Worm (Caenorhabditis elegans) whole organism, young adult: Measurements from ENCODE around the gene F35G12.7.

ENCODE experiments used
- B0019.2 ChIP-seq: fragments of 200-800 bp; sonication (Bioruptor generic); conservative IDR thresholded peaks from 2 replicates; pipeline ENCODE4 v1.3.6; 2022; ENCODE audit warnings: missing genetic modification reagents, missing genetic modification characterization, missing compliant biosample characterization
- B0035.1 ChIP-seq: sonication (generic microtip); optimal IDR thresholded peaks from 2 replicates; lab custom pipeline; 2016; ENCODE audit warnings: missing genetic modification characterization, mild to moderate bottlenecking, missing compliant biosample characterization, missing genotype, missing genetic modification reagents
- B0336.3 ChIP-seq: fragments of 200-800 bp; sonication (Bioruptor generic); IDR thresholded peaks from 2 replicates; pipeline ENCODE4 v1.3.6; 2022; ENCODE audit warnings: missing genetic modification characterization, missing compliant biosample characterization
- C17E4.6 ChIP-seq: fragments of 200-800 bp; sonication (Bioruptor generic); IDR thresholded peaks from 2 replicates; pipeline ENCODE4 v1.3.6; 2022; ENCODE audit warnings: missing genetic modification reagents, missing genetic modification characterization, missing compliant biosample characterization
- F52B5.7 ChIP-seq: sonication (generic microtip); optimal IDR thresholded peaks from 2 replicates; lab custom pipeline; 2016; ENCODE audit warnings: mild to moderate bottlenecking, missing genetic modification characterization, missing compliant biosample characterization
- F57A8.1 ChIP-seq: fragments of 200-800 bp; sonication (Bioruptor generic); optimal IDR thresholded peaks from 2 replicates; lab custom pipeline; 2018; ENCODE audit warnings: mild to moderate bottlenecking, missing genetic modification characterization, moderate library complexity, missing compliant biosample characterization
- K11D2.4 ChIP-seq: fragments of 200-800 bp; sonication (Bioruptor generic); IDR thresholded peaks from 2 replicates; pipeline ENCODE4 v1.3.6; 2022; ENCODE audit warnings: missing genetic modification reagents, missing genetic modification characterization, missing compliant biosample characterization
- Y53G8AR.9 ChIP-seq: fragments of 200-800 bp; sonication (Bioruptor generic); conservative IDR thresholded peaks from 2 replicates; pipeline ENCODE4 v1.3.6; 2022; ENCODE audit warnings: missing genetic modification reagents, missing genetic modification characterization, missing compliant biosample characterization
- Y56A3A.18 ChIP-seq: fragments of 200-800 bp; sonication (Bioruptor generic); IDR thresholded peaks from 2 replicates; pipeline ENCODE4 v1.3.6; 2022; ENCODE audit warnings: missing genetic modification reagents, missing genetic modification characterization, missing compliant biosample characterization
- Y79H2A.3 ChIP-seq: fragments of 200-800 bp; sonication (Bioruptor generic); conservative IDR thresholded peaks from 2 replicates; pipeline ENCODE4 v1.3.6; 2022; ENCODE audit warnings: missing genetic modification reagents, missing genetic modification characterization, missing compliant biosample characterization
- akir-1 ChIP-seq: fragments of 200-800 bp; sonication (Bioruptor generic); optimal IDR thresholded peaks from 2 replicates; lab custom pipeline; 2018; ENCODE audit warnings: mild to moderate bottlenecking, missing genetic modification characterization, moderate library complexity, missing compliant biosample characterization
- ama-1 ChIP-seq, 3 experiments: fragments of 150-350 bp in 1 of 3; sonication (generic microtip) in 2 of 3; optimal IDR thresholded peaks; 2 replicates each; lab custom pipeline; 2014 to 2018; ENCODE audit warnings: missing biosample characterization in 2 of 3, missing genetic modification characterization in 2 of 3, missing genetic modification reagents in 2 of 3
- attf-3 ChIP-seq: fragments of 200-800 bp; sonication (Bioruptor generic); conservative IDR thresholded peaks from 2 replicates; pipeline ENCODE4 v1.3.6; 2022; ENCODE audit warnings: missing genetic modification reagents, missing genetic modification characterization, missing compliant biosample characterization
- attf-5 ChIP-seq: fragments of 200-800 bp; sonication (Bioruptor generic); optimal IDR thresholded peaks from 2 replicates; lab custom pipeline; 2018; ENCODE audit warnings: mild to moderate bottlenecking, missing genetic modification characterization, missing compliant biosample characterization
- cebp-2 ChIP-seq: fragments of 200-800 bp; sonication (Bioruptor generic); IDR thresholded peaks from 2 replicates; pipeline ENCODE4 v1.3.6; 2022; ENCODE audit warnings: missing genetic modification characterization, missing compliant biosample characterization
- ceh-100 ChIP-seq: fragments of 200-800 bp; sonication (Bioruptor generic); IDR thresholded peaks from 2 replicates; pipeline ENCODE4 v1.3.6; 2022; ENCODE audit warnings: missing genetic modification reagents, missing genetic modification characterization, missing compliant biosample characterization
- ceh-40 ChIP-seq: fragments of 200-800 bp; sonication (Bioruptor generic); IDR thresholded peaks from 2 replicates; pipeline ENCODE4 v1.3.6; 2022; ENCODE audit warnings: missing genetic modification characterization, missing compliant biosample characterization
- ceh-58 ChIP-seq: fragments of 200-800 bp; sonication (Bioruptor generic); IDR thresholded peaks from 2 replicates; pipeline ENCODE4 v1.3.6; 2022; ENCODE audit warnings: missing genetic modification characterization, missing compliant biosample characterization
- ceh-79 ChIP-seq: sonication (generic microtip); optimal IDR thresholded peaks from 2 replicates; lab custom pipeline; 2017; ENCODE audit warnings: mild to moderate bottlenecking, missing genetic modification characterization, missing compliant biosample characterization
- die-1 ChIP-seq: sonication (generic microtip); optimal IDR thresholded peaks from 2 replicates; lab custom pipeline; 2016; ENCODE audit warnings: missing genotype, mild to moderate bottlenecking, missing genetic modification characterization, missing compliant biosample characterization
- egl-44 ChIP-seq: fragments of 200-800 bp; sonication (Bioruptor generic); IDR thresholded peaks from 2 replicates; pipeline ENCODE4 v1.3.6; 2022; ENCODE audit warnings: missing genetic modification reagents, missing genetic modification characterization, missing compliant biosample characterization
- egrh-3 ChIP-seq: fragments of 200-800 bp; sonication (Bioruptor generic); IDR thresholded peaks from 2 replicates; pipeline ENCODE4 v1.3.6; 2022; ENCODE audit warnings: missing genetic modification reagents, missing genetic modification characterization, missing compliant biosample characterization
- fkh-3 ChIP-seq: sonication (generic microtip); optimal IDR thresholded peaks from 2 replicates; lab custom pipeline; 2016; ENCODE audit warnings: mild to moderate bottlenecking, missing genetic modification characterization, missing compliant biosample characterization
- him-1 ChIP-seq: sonication (generic microtip); optimal IDR thresholded peaks from 2 replicates; lab custom pipeline; 2016; ENCODE audit warnings: missing genotype, missing genetic modification reagents, missing genetic modification characterization, missing compliant biosample characterization
- hmg-1.2 ChIP-seq: fragments of 200-800 bp; sonication (Bioruptor generic); IDR thresholded peaks from 2 replicates; pipeline ENCODE4 v1.3.6; 2022; ENCODE audit warnings: missing genetic modification reagents, missing genetic modification characterization, missing compliant biosample characterization
- hsf-1 ChIP-seq: fragments of 200-800 bp; sonication (Bioruptor generic); IDR thresholded peaks from 2 replicates; pipeline ENCODE4 v1.3.6; 2022; ENCODE audit warnings: missing genetic modification reagents, missing genetic modification characterization, missing compliant biosample characterization
- lag-1 ChIP-seq: fragments of 200-800 bp; sonication (Bioruptor generic); IDR thresholded peaks from 2 replicates; pipeline ENCODE4 v1.3.6; 2022; ENCODE audit warnings: missing genetic modification reagents, missing genetic modification characterization, missing compliant biosample characterization
- lin-26 ChIP-seq: fragments of 200-800 bp; sonication (Bioruptor generic); IDR thresholded peaks from 2 replicates; pipeline ENCODE4 v1.3.6; 2022; ENCODE audit warnings: missing genetic modification reagents, missing genetic modification characterization, missing compliant biosample characterization
- lin-35 ChIP-seq, 3 experiments: fragments of 150-350 bp in 2 of 3; sonication (generic microtip) in 1 of 3; optimal IDR thresholded peaks; 2 replicates each; lab custom pipeline; 2014 to 2018; ENCODE audit warnings: missing biosample characterization in 3 of 3, missing genetic modification characterization in 3 of 3, missing genetic modification reagents in 3 of 3
- lin-54 ChIP-seq: fragments of 200-800 bp; sonication (Bioruptor generic); optimal IDR thresholded peaks from 2 replicates; lab custom pipeline; 2018; ENCODE audit warnings: mild to moderate bottlenecking, missing genetic modification characterization, missing compliant biosample characterization
- madf-10 ChIP-seq: sonication (generic microtip); optimal IDR thresholded peaks from 2 replicates; lab custom pipeline; 2016; ENCODE audit warnings: mild to moderate bottlenecking, missing genetic modification characterization, missing compliant biosample characterization
- nfya-1 ChIP-seq: sonication (generic microtip); optimal IDR thresholded peaks from 2 replicates; lab custom pipeline; 2017; ENCODE audit warnings: antibody characterized with exemption, missing compliant biosample characterization, missing genetic modification characterization, borderline replicate concordance; ENCODE audit not compliant: insufficient read depth
- nfyb-1 ChIP-seq: fragments of 200-800 bp; sonication (Bioruptor generic); IDR thresholded peaks from 2 replicates; pipeline ENCODE4 v1.3.6; 2022; ENCODE audit warnings: missing genetic modification reagents, missing genetic modification characterization, missing compliant biosample characterization
- nhr-179 ChIP-seq: sonication (generic microtip); optimal IDR thresholded peaks from 2 replicates; lab custom pipeline; 2016; ENCODE audit warnings: mild to moderate bottlenecking, missing genetic modification characterization, missing compliant biosample characterization
- nhr-27 ChIP-seq: fragments of 200-800 bp; sonication (Bioruptor generic); optimal IDR thresholded peaks from 2 replicates; lab custom pipeline; 2018; ENCODE audit warnings: mild to moderate bottlenecking, missing genetic modification characterization, moderate library complexity, missing compliant biosample characterization
- pbrm-1 ChIP-seq: fragments of 200-800 bp; sonication (Bioruptor generic); IDR thresholded peaks from 2 replicates; pipeline ENCODE4 v1.3.6; 2022; ENCODE audit warnings: missing genetic modification reagents, missing genetic modification characterization, missing compliant biosample characterization
- rec-8 ChIP-seq, 2 experiments: sonication (generic microtip); optimal IDR thresholded peaks; 2 replicates each; lab custom pipeline; 2016; ENCODE audit warnings: mild to moderate bottlenecking in 2 of 2, missing genetic modification characterization in 2 of 2, missing genetic modification reagents in 2 of 2, missing genotype in 2 of 2, missing biosample characterization in 1 of 2, missing compliant biosample characterization in 1 of 2, moderate library complexity in 1 of 2
- sdz-38 ChIP-seq: sonication (generic microtip); optimal IDR thresholded peaks from 2 replicates; lab custom pipeline; 2016; ENCODE audit warnings: missing genotype, missing genetic modification characterization, missing compliant biosample characterization
- snpc-3.4 ChIP-seq: sonication (generic microtip); optimal IDR thresholded peaks from 2 replicates; lab custom pipeline; 2017; ENCODE audit warnings: missing genetic modification characterization, mild to moderate bottlenecking, missing compliant biosample characterization, antibody characterized with exemption, moderate library complexity, missing genotype, missing genetic modification reagents
- snpc-4 ChIP-seq, 5 experiments: fragments of 150-350 bp in 1 of 5; sonication (generic microtip) in 4 of 5; optimal IDR thresholded peaks; 2 replicates each; lab custom pipeline; 2014 to 2018; ENCODE audit warnings: missing genetic modification characterization in 5 of 5, missing biosample characterization in 3 of 5, antibody characterized with exemption in 2 of 5, mild to moderate bottlenecking in 2 of 5, missing compliant biosample characterization in 2 of 5, missing genotype in 2 of 5, moderate library complexity in 2 of 5, missing genetic modification reagents in 1 of 5
- sptf-2 ChIP-seq: fragments of 200-800 bp; sonication (Bioruptor generic); optimal IDR thresholded peaks from 2 replicates; lab custom pipeline; 2018; ENCODE audit warnings: mild to moderate bottlenecking, missing genetic modification characterization, missing compliant biosample characterization
- tbx-9 ChIP-seq: sonication (generic microtip); optimal IDR thresholded peaks from 2 replicates; lab custom pipeline; 2016; ENCODE audit warnings: borderline replicate concordance, missing genetic modification characterization, inconsistent platforms, missing compliant biosample characterization
- unc-130 ChIP-seq: sonication (generic microtip); optimal IDR thresholded peaks from 2 replicates; lab custom pipeline; 2016; ENCODE audit warnings: missing genetic modification reagents, missing genetic modification characterization, missing compliant biosample characterization
- unc-62 ChIP-seq: fragments of 150-350 bp; optimal IDR thresholded peaks from 2 replicates; lab custom pipeline; 2014; ENCODE audit warnings: missing biosample characterization, missing genetic modification reagents, missing genetic modification characterization
- zfh-2 ChIP-seq: fragments of 200-800 bp; sonication (Bioruptor generic); conservative IDR thresholded peaks from 2 replicates; pipeline ENCODE4 v1.3.6; 2022; ENCODE audit warnings: missing genetic modification reagents, missing genetic modification characterization, missing compliant biosample characterization
- zim-3 ChIP-seq: sonication (generic microtip); optimal IDR thresholded peaks from 2 replicates; lab custom pipeline; 2017; ENCODE audit warnings: mild to moderate bottlenecking, missing genetic modification characterization, moderate library complexity, missing compliant biosample characterization
- ztf-18 ChIP-seq: sonication (generic microtip); optimal IDR thresholded peaks from 2 replicates; lab custom pipeline; 2016; ENCODE audit warnings: missing genotype, mild to moderate bottlenecking, missing genetic modification characterization, missing compliant biosample characterization
- ztf-6 ChIP-seq: fragments of 200-800 bp; sonication (Bioruptor generic); IDR thresholded peaks from 2 replicates; pipeline ENCODE4 v1.3.6; 2022; ENCODE audit warnings: missing genetic modification reagents, missing genetic modification characterization, missing compliant biosample characterization

F35G12.7 gene

DNA sequence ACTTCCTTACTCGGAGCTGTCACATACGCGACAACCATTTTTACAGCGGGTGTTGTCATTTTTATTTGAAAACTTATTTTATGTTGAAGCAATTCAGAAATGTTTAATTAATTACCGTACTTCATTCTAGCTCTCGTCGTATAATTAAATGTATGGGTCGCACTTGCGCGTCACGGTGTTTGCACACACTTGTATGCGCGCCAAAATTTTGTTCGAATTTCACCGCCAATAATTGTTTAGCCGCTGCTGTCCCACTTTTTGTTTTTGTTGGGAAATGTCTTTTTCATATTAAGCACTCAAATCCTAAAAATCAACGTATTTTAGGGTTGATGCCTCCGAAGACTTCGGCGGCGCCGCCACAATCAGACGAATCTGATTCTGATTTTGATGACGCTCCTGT lies at the start of gene F35G12.7, which contains the start of gene smc-4 (continued):
- TF ChIP-seq ama-1 (optimal IDR thresholded peaks at IDR 0.05; lab: Kevin White, UChicago), result no peak
- no peak for TF ChIP-seq ama-1 (GFP tag; optimal IDR thresholded peaks at IDR 0.05; lab: Kevin White, UChicago)
- no peak for TF ChIP-seq egrh-3 (GFP tag; lab: Robert Waterston, UW)
- peak; percentile 51; the same call in 1 of the 2 replicates for TF ChIP-seq C17E4.6 (GFP tag; lab: Robert Waterston, UW)
- TF ChIP-seq die-1 (tag; lab: Kevin White, UChicago), result peak; percentile 24
- peak; percentile 68; the same call in 1 of the 2 replicates for TF ChIP-seq Y53G8AR.9 (GFP tag; lab: Robert Waterston, UW)
- no peak for TF ChIP-seq nhr-27
- no peak for TF ChIP-seq unc-62
- TF ChIP-seq hsf-1, result peak; percentile 58; the same call in 1 of the 2 replicates
- TF ChIP-seq ceh-100 (GFP tag; lab: Robert Waterston, UW), result no peak
- TF ChIP-seq lin-54 (GFP tag; lab: Kevin White, UChicago), result peak; percentile 81
- TF ChIP-seq snpc-3.4 (tag; lab: Kevin White, UChicago), result peak; percentile 76
- TF ChIP-seq pbrm-1 (GFP tag; lab: Robert Waterston, UW), result peak; percentile 43; the same call in 1 of the 2 replicates
- TF ChIP-seq sdz-38 (tag; lab: Kevin White, UChicago), result no peak
- TF ChIP-seq lin-35 (GFP tag; optimal IDR thresholded peaks at IDR 0.05; lab: Kevin White, UChicago), result peak in 1 of 3 experiments; percentile 62
- no peak for TF ChIP-seq Y79H2A.3 (GFP tag; lab: Robert Waterston, UW)
- no peak for TF ChIP-seq B0336.3
- no peak for TF ChIP-seq nfya-1
- TF ChIP-seq ceh-40 (GFP tag; lab: Robert Waterston, UW), result no peak
- TF ChIP-seq unc-130 (GFP tag; lab: Kevin White, UChicago), result no peak
- TF ChIP-seq ceh-58 (GFP tag; lab: Robert Waterston, UW), result no peak
- no peak for TF ChIP-seq lin-26 (GFP tag; lab: Robert Waterston, UW)
- peak; percentile 19 for TF ChIP-seq ztf-18 (tag; lab: Kevin White, UChicago)
- no peak for TF ChIP-seq ceh-79 (tag; lab: Kevin White, UChicago)
- TF ChIP-seq fkh-3 (tag; lab: Kevin White, UChicago), result no peak
- TF ChIP-seq him-1 (tag; lab: Kevin White, UChicago), result peak; percentile 47
- TF ChIP-seq ztf-6, result no peak
- TF ChIP-seq tbx-9 (tag; lab: Kevin White, UChicago), result no peak
- no peak for TF ChIP-seq attf-3 (GFP tag; lab: Robert Waterston, UW)
- no peak for TF ChIP-seq akir-1 (GFP tag; lab: Kevin White, UChicago)
- TF ChIP-seq zim-3 (tag; lab: Kevin White, UChicago), result no peak
- TF ChIP-seq egl-44 (GFP tag; lab: Robert Waterston, UW), result no peak
- TF ChIP-seq madf-10 (tag; lab: Kevin White, UChicago), result no peak
- no peak for TF ChIP-seq B0035.1
- TF ChIP-seq zfh-2 (GFP tag; lab: Robert Waterston, UW), result no peak
- TF ChIP-seq F52B5.7 (tag; lab: Kevin White, UChicago), result no peak
- TF ChIP-seq cebp-2 (GFP tag; lab: Robert Waterston, UW), result no peak
- TF ChIP-seq F57A8.1, result no peak
- peak; percentile 67 for TF ChIP-seq nfyb-1 (GFP tag; lab: Robert Waterston, UW)
- peak; percentile 21 for TF ChIP-seq attf-5 (GFP tag; lab: Kevin White, UChicago)
- no peak for TF ChIP-seq nhr-179
- no peak for TF ChIP-seq Y56A3A.18 (GFP tag; lab: Robert Waterston, UW)
- TF ChIP-seq sptf-2 (GFP tag; lab: Kevin White, UChicago), result no peak
- TF ChIP-seq snpc-4 (GFP tag; optimal IDR thresholded peaks at IDR 0.05; lab: Kevin White, UChicago), result no peak
- peak in 2 of 4 experiments; percentile 7 to 23 for TF ChIP-seq snpc-4 (tag; optimal IDR thresholded peaks at IDR 0.05; lab: Kevin White, UChicago)
- no peak for TF ChIP-seq lag-1
- TF ChIP-seq B0019.2 (GFP tag; lab: Robert Waterston, UW), result no peak
- TF ChIP-seq K11D2.4 (GFP tag; lab: Robert Waterston, UW), result no peak
- TF ChIP-seq hmg-1.2 (GFP tag; lab: Robert Waterston, UW), result peak; percentile 47; the same call in 1 of the 2 replicates
- no peak for TF ChIP-seq rec-8 (tag; optimal IDR thresholded peaks at IDR 0.05; lab: Kevin White, UChicago)
